Worm (Caenorhabditis elegans): Measurements from ENCODE around the gene isy-1.

isy-1 gene

DNA sequence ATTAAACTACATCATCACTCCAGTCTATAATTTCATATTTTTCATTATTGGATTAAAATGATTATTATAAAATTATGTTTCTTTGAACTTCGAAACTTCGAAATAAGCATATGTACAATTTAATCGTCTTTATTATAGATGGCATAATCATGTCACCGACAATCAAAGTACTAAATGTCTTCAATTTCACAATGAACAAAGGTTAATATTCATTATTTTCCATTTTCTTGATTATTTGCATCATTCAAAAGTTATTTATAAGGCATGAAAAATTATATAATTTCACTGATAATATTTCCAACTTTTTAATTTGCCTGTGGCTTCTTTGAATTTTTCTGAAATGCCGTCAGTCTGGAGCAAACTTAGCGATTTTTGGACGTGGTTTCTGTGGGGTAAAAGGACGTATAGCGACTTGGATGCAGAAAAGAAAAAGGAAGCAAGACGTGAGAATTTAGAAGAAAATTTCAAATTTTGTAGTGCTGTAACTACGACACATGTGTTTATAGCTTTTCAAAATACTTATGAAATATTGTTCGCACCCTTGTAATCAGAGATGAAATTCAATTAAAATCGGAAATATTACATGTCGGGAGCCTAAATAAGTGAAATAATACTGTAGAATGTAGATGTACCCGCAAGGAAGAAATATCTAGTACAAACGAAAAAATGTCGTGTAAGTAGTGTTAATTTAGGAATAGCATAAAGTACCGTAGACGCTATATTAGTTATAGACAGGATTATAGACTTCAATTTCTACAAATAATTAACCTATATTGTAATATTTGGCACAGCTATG is 44.6 kb downstream of the isy-1 start, which contains the start of gene F17C11.13:
Gene F17C11.13 (plus strand): TSS at position 243 of the 796 bp plus-strand sequence.
- TF ChIP-seq nhr-80 (tag; optimal IDR thresholded peaks at IDR 0.05): peak; percentile 29
- no peak for TF ChIP-seq Y56A3A.18 (GFP tag; IDR thresholded peaks at IDR 0.05)
- no peak for TF ChIP-seq bed-1 (GFP tag; IDR thresholded peaks at IDR 0.05)
- TF ChIP-seq snpc-1.1 (tag; optimal IDR thresholded peaks at IDR 0.05; ENCODE audit: insufficient read depth): no peak
- TF ChIP-seq ets-4 (GFP tag; optimal IDR thresholded peaks at IDR 0.05): no peak
- TF ChIP-seq xnd-1 (tag; optimal IDR thresholded peaks at IDR 0.05): no peak

DNA sequence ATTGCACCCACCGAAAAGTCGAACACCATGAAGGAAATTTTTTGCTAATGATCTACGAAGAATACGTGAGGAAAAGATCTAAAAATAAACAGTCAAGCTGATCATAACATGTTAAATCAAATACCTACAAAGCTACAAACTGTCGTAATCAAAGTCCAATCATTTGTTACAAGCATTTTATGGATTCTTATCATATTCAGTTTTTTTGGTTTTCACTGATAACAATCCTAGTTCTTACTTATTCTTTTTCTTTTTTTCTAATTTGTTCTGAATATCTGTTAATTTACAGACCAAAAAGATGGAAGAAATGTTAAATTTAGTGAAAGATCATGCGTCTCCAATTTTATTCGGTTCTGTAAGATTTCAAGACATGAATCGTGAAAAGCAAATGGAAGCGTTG is 45.7 kb downstream of the isy-1 start, which contains the start of gene F17C11.6:
Gene F17C11.6 (plus strand): TSS at position 290 of the 400 bp plus-strand sequence.
- peak; percentile 14 for TF ChIP-seq nhr-80 (tag; optimal IDR thresholded peaks at IDR 0.05)
- TF ChIP-seq madf-3 (GFP tag; IDR thresholded peaks at IDR 0.05): no peak

DNA sequence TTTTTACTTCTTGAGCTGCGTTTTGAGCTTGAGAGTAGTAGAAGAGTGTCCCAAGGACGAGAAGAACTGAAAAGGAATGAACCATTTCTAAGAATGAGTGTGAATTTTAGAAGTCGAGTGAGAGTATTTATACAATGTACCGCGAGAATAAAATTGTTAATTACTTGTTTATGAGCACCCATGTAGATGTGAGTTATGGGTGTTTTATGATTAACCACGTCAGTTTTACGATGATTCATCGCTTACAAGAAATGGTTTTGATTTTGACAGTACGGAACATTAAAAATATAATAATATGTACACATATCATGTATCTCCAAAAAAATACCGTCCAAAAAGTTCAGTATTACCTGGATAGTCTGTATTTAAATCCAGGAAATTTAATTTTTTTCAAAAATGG is 46.2 kb downstream of the isy-1 start, which contains the start of gene clec-221:
Gene clec-221 (minus strand): TSS at position 101 of the 400 bp plus-strand sequence.
- TF ChIP-seq pha-4 (tag; optimal IDR thresholded peaks at IDR 0.05) (no peak), nfyb-1 (GFP tag; IDR thresholded peaks at IDR 0.05) (no peak), madf-8 (GFP tag; conservative IDR thresholded peaks at IDR 0.05) (no peak), lin-35 (GFP tag; optimal IDR thresholded peaks at IDR 0.05) (peak in 1 of 3 experiments; percentile 22), F33H1.4 (GFP tag; IDR thresholded peaks at IDR 0.05) (no peak), dpl-1 (GFP tag; optimal IDR thresholded peaks at IDR 0.05) (no peak)

DNA sequence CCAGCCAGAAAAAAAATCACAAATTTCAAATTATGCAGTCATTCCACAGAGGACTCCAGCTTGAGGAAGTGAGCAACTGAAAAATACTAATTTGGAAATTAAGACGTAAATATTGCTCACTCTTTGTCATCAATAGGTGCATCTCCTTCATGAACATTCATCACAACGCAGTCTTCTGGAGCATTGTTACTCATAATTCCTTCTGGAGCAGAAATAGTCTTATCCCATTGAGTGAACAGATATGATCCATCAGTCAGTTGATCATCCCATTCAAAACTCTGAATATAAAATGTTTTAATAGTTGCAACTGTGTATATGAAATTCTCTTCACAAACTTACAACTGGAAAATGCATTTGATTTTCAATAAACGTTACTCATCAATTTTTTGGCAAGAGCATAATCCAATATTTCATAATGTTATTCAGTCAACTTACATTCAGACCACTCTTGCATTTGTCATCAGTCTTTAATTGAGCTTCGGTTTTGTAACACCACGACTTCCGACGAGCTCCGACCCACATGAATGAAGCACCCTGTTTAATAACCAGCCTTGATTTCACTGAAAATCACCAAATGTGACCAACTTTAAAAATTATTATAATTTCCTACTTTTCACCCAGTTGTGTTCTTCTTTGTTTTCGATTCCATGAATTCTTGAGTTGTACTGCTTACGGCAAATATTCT is 46.9 kb downstream of the isy-1 start:
- TF ChIP-seq B0336.3 (GFP tag; IDR thresholded peaks at IDR 0.05) (peak; percentile 82), madf-6 (GFP tag; IDR thresholded peaks at IDR 0.05) (peak; percentile 28; the same call in 1 of the 2 replicates), lsl-1 (GFP tag; optimal IDR thresholded peaks at IDR 0.05) (no peak), nhr-90 (tag; optimal IDR thresholded peaks at IDR 0.05) (peak; percentile 30), gei-17 (GFP tag; optimal IDR thresholded peaks at IDR 0.05) (peak; percentile 43), nhr-179 (tag; optimal IDR thresholded peaks at IDR 0.05) (no peak), ekl-4 (GFP tag; IDR thresholded peaks at IDR 0.05) (peak; percentile 70), K11D2.4 (GFP tag; IDR thresholded peaks at IDR 0.05) (peak; percentile 47), F52B5.7 (tag; optimal IDR thresholded peaks at IDR 0.05) (peak; percentile 21), repo-1 (tag; optimal IDR thresholded peaks at IDR 0.05) (peak; percentile 91), bed-1 (GFP tag; IDR thresholded peaks at IDR 0.05) (0 out of 2 replicates have a peak, but pooled peaks have one; percentile 18), F22D6.2 (tag; optimal IDR thresholded peaks at IDR 0.05) (no peak), somi-1 (GFP tag; optimal IDR thresholded peaks at IDR 0.05) (peak; percentile 76), Y56A3A.18 (GFP tag; IDR thresholded peaks at IDR 0.05) (peak; percentile 75; the same call in 1 of the 2 replicates), lin-40 (tag; optimal IDR thresholded peaks at IDR 0.05) (peak; percentile 55), attf-6 (GFP tag; IDR thresholded peaks at IDR 0.05) (no peak), let-526 (GFP tag; IDR thresholded peaks at IDR 0.05) (0 out of 2 replicates have a peak, but pooled peaks have one; percentile 19), mcd-1 (GFP tag; IDR thresholded peaks at IDR 0.05) (0 out of 2 replicates have a peak, but pooled peaks have one; percentile 10), egl-44 (GFP tag; IDR thresholded peaks at IDR 0.05) (no peak), cebp-1 (GFP tag; IDR thresholded peaks at IDR 0.05) (no peak), cebp-1 (tag; optimal IDR thresholded peaks at IDR 0.05) (peak; percentile 78), nfyb-1 (GFP tag; IDR thresholded peaks at IDR 0.05) (0 out of 2 replicates have a peak, but pooled peaks have one; percentile 54), Y53G8AR.9 (GFP tag; conservative IDR thresholded peaks at IDR 0.05) (peak; percentile 74), athp-1 (tag; optimal IDR thresholded peaks at IDR 0.05) (peak; percentile 40), ztf-26 (tag; optimal IDR thresholded peaks at IDR 0.05) (peak; percentile 53), lin-35 (GFP tag; optimal IDR thresholded peaks at IDR 0.05) (peak in 1 of 3 experiments; percentile 65), let-607 (tag; optimal IDR thresholded peaks at IDR 0.05) (peak in 1 of 2 experiments; percentile 7), aptf-2 (GFP tag; conservative IDR thresholded peaks at IDR 0.05) (no peak), ama-1 (optimal IDR thresholded peaks at IDR 0.05) (peak; percentile 79), ama-1 (GFP tag; optimal IDR thresholded peaks at IDR 0.05) (peak in 1 of 2 experiments; percentile 33), madf-3 (GFP tag; IDR thresholded peaks at IDR 0.05) (peak; percentile 56; the same call in 1 of the 2 replicates), pha-4 (tag; optimal IDR thresholded peaks at IDR 0.05) (no peak)

Data from whole organism, young adult.